Worm (Caenorhabditis elegans) whole organism, L1 larva: ENCODE results near the gene F10D7.5.

Source experiments
- F16B12.6 ChIP-seq: fragments of 150-350 bp; optimal IDR thresholded peaks from 2 replicates; lab custom pipeline; 2014; ENCODE audit warnings: missing biosample characterization, missing genetic modification characterization
- alr-1 ChIP-seq: fragments of 200-800 bp; sonication (Bioruptor generic); optimal IDR thresholded peaks from 2 replicates; lab custom pipeline; 2018; ENCODE audit warnings: borderline replicate concordance, mild to moderate bottlenecking, missing genetic modification characterization, missing compliant biosample characterization
- aly-2 ChIP-seq: fragments of 150-350 bp; optimal IDR thresholded peaks from 2 replicates; lab custom pipeline; 2014; ENCODE audit warnings: missing biosample characterization, missing genetic modification characterization
- ceh-8 ChIP-seq: fragments of 200-800 bp; sonication (Bioruptor generic); optimal IDR thresholded peaks from 2 replicates; lab custom pipeline; 2018; ENCODE audit warnings: mild to moderate bottlenecking, missing genetic modification characterization, moderate library complexity, missing compliant biosample characterization
- ceh-82 ChIP-seq, 3 experiments: fragments of 150-350 bp in 1 of 3; sonication (generic microtip) in 2 of 3; optimal IDR thresholded peaks; 2 replicates each; lab custom pipeline; 2014 to 2017; ENCODE audit warnings: missing biosample characterization in 3 of 3, missing genetic modification characterization in 3 of 3
- ceh-88 ChIP-seq: fragments of 200-800 bp; sonication (Bioruptor generic); IDR thresholded peaks from 2 replicates; pipeline ENCODE4 v1.3.6; 2022; ENCODE audit warnings: missing genetic modification characterization, missing compliant biosample characterization
- ceh-90 ChIP-seq: sonication (generic microtip); optimal IDR thresholded peaks from 2 replicates; lab custom pipeline; 2016; ENCODE audit warnings: missing genetic modification characterization, missing compliant biosample characterization
- ces-1 ChIP-seq: fragments of 150-350 bp; optimal IDR thresholded peaks from 2 replicates; lab custom pipeline; 2014; ENCODE audit warnings: missing biosample characterization, missing genetic modification reagents, missing genetic modification characterization
- egl-13 ChIP-seq: sonication (generic microtip); optimal IDR thresholded peaks from 2 replicates; lab custom pipeline; 2016; ENCODE audit warnings: missing genotype, missing genetic modification reagents, missing genetic modification characterization, missing compliant biosample characterization
- egl-27 ChIP-seq, 2 experiments: fragments of 150-350 bp in 1 of 2; sonication (generic microtip); optimal IDR thresholded peaks; 3 replicates each; lab custom pipeline; 2017 to 2018; ENCODE audit warnings: missing biosample characterization in 2 of 2, missing genetic modification characterization in 2 of 2, missing genetic modification reagents in 2 of 2
- elt-3 ChIP-seq, 6 experiments: fragments of 150-350 bp in 1 of 6; sonication (generic microtip); optimal IDR thresholded peaks; 2 replicates each; lab custom pipeline; 2017 to 2018; ENCODE audit warnings: missing biosample characterization in 6 of 6, missing genetic modification characterization in 6 of 6, inconsistent platforms in 1 of 6
- ets-5 ChIP-seq: fragments of 200-800 bp; sonication (Bioruptor generic); IDR thresholded peaks from 2 replicates; pipeline ENCODE4 v1.3.6; 2022; ENCODE audit warnings: missing genetic modification characterization, missing compliant biosample characterization
- fkh-10 ChIP-seq: sonication (generic microtip); optimal IDR thresholded peaks from 2 replicates; lab custom pipeline; 2017; ENCODE audit warnings: missing biosample characterization, missing genetic modification reagents, missing genetic modification characterization
- fkh-4 ChIP-seq: sonication (generic microtip); optimal IDR thresholded peaks from 2 replicates; lab custom pipeline; 2016; ENCODE audit warnings: missing compliant biosample characterization, missing genetic modification characterization, borderline replicate concordance
- fkh-8 ChIP-seq: sonication (generic microtip); optimal IDR thresholded peaks from 2 replicates; lab custom pipeline; 2016; ENCODE audit warnings: mild to moderate bottlenecking, missing genetic modification characterization, missing compliant biosample characterization
- fos-1 ChIP-seq: fragments of 150-350 bp; optimal IDR thresholded peaks from 2 replicates; lab custom pipeline; 2014; ENCODE audit warnings: missing biosample characterization, missing genetic modification characterization
- grh-1 ChIP-seq: fragments of 200-800 bp; sonication (Bioruptor generic); IDR thresholded peaks from 2 replicates; pipeline ENCODE4 v1.3.6; 2022; ENCODE audit warnings: missing genetic modification reagents, missing genetic modification characterization, missing compliant biosample characterization
- hlh-17 ChIP-seq: fragments of 200-800 bp; sonication (Bioruptor generic); optimal IDR thresholded peaks from 2 replicates; lab custom pipeline; 2018; ENCODE audit warnings: missing genetic modification characterization, mild to moderate bottlenecking, missing compliant biosample characterization, moderate library complexity, borderline replicate concordance
- hpl-2 ChIP-seq: fragments of 150-350 bp; optimal IDR thresholded peaks from 2 replicates; lab custom pipeline; 2014; ENCODE audit warnings: missing biosample characterization, missing genetic modification reagents, missing genetic modification characterization
- jun-1 ChIP-seq: fragments of 150-350 bp; optimal IDR thresholded peaks from 2 replicates; lab custom pipeline; 2014; ENCODE audit warnings: missing biosample characterization, missing genetic modification reagents, missing genetic modification characterization
- lin-13 ChIP-seq: fragments of 150-350 bp; optimal IDR thresholded peaks from 2 replicates; lab custom pipeline; 2014; ENCODE audit warnings: missing biosample characterization, missing genetic modification reagents, missing genetic modification characterization
- lin-14 ChIP-seq: fragments of 200-800 bp; sonication (Bioruptor generic); optimal IDR thresholded peaks from 2 replicates; lab custom pipeline; 2018; ENCODE audit warnings: mild to moderate bottlenecking, missing genetic modification characterization, moderate library complexity, missing compliant biosample characterization
- lin-15B ChIP-seq: fragments of 150-350 bp; sonication (generic microtip); optimal IDR thresholded peaks from 3 replicates; lab custom pipeline; 2014; ENCODE audit warnings: missing biosample characterization, missing genetic modification characterization
- lin-35 ChIP-seq, 2 experiments: fragments of 150-350 bp; optimal IDR thresholded peaks; 2 replicates each; lab custom pipeline; 2014; ENCODE audit warnings: missing biosample characterization in 2 of 2, missing genetic modification characterization in 2 of 2, missing genetic modification reagents in 2 of 2
- lin-39 ChIP-seq: fragments of 150-350 bp; optimal IDR thresholded peaks from 2 replicates; lab custom pipeline; 2014; ENCODE audit warnings: missing biosample characterization, missing genetic modification reagents, missing genetic modification characterization
- mab-9 ChIP-seq: fragments of 200-800 bp; sonication (Bioruptor generic); IDR thresholded peaks from 2 replicates; pipeline ENCODE4 v1.3.6; 2022; ENCODE audit warnings: missing genetic modification reagents, missing genetic modification characterization, missing compliant biosample characterization
- nhr-11 ChIP-seq: fragments of 150-350 bp; optimal IDR thresholded peaks from 2 replicates; lab custom pipeline; 2014; ENCODE audit warnings: missing biosample characterization, missing genetic modification characterization
- nhr-12 ChIP-seq: sonication (generic microtip); optimal IDR thresholded peaks from 2 replicates; lab custom pipeline; 2017; ENCODE audit warnings: missing biosample characterization, missing genetic modification characterization
- nhr-20 ChIP-seq: sonication (generic microtip); optimal IDR thresholded peaks from 2 replicates; lab custom pipeline; 2016; ENCODE audit warnings: mild to moderate bottlenecking, missing genetic modification characterization, missing compliant biosample characterization
- nhr-237 ChIP-seq: fragments of 150-350 bp; optimal IDR thresholded peaks from 2 replicates; lab custom pipeline; 2014; ENCODE audit warnings: missing biosample characterization, missing genetic modification characterization
- nhr-28 ChIP-seq: fragments of 150-350 bp; optimal IDR thresholded peaks from 2 replicates; lab custom pipeline; 2014; ENCODE audit warnings: missing biosample characterization, missing genetic modification characterization
- nhr-47 ChIP-seq: sonication (generic microtip); optimal IDR thresholded peaks from 2 replicates; lab custom pipeline; 2016; ENCODE audit warnings: mild to moderate bottlenecking, missing genetic modification characterization, moderate library complexity, missing compliant biosample characterization
- nhr-71 ChIP-seq: sonication (generic microtip); optimal IDR thresholded peaks from 2 replicates; lab custom pipeline; 2016; ENCODE audit warnings: mild to moderate bottlenecking, missing genetic modification characterization, moderate library complexity, missing compliant biosample characterization
- nhr-76 ChIP-seq: sonication (generic microtip); optimal IDR thresholded peaks from 2 replicates; lab custom pipeline; 2017; ENCODE audit warnings: missing biosample characterization, missing genetic modification characterization
- nhr-85 ChIP-seq: sonication (generic microtip); peaks from one replicate; lab custom pipeline; 2016; ENCODE audit warnings: missing genetic modification characterization, inconsistent platforms, missing compliant biosample characterization
- pax-3 ChIP-seq: fragments of 200-800 bp; sonication (Bioruptor generic); optimal IDR thresholded peaks from 2 replicates; lab custom pipeline; 2018; ENCODE audit warnings: mild to moderate bottlenecking, missing genetic modification characterization, moderate library complexity, missing compliant biosample characterization
- rnt-1 ChIP-seq: sonication (generic microtip); optimal IDR thresholded peaks from 2 replicates; lab custom pipeline; 2016; ENCODE audit warnings: mild to moderate bottlenecking, missing genetic modification characterization, moderate library complexity, missing compliant biosample characterization
- snpc-4 ChIP-seq: fragments of 150-350 bp; optimal IDR thresholded peaks from 2 replicates; lab custom pipeline; 2014; ENCODE audit warnings: missing biosample characterization, missing genetic modification characterization
- snu-23 ChIP-seq: sonication (generic microtip); optimal IDR thresholded peaks from 2 replicates; lab custom pipeline; 2016; ENCODE audit warnings: missing genetic modification characterization, missing compliant biosample characterization
- sox-4 ChIP-seq: sonication (generic microtip); optimal IDR thresholded peaks from 2 replicates; lab custom pipeline; 2016; ENCODE audit warnings: missing genetic modification characterization, missing compliant biosample characterization
- sptf-1 ChIP-seq: fragments of 150-350 bp; optimal IDR thresholded peaks from 2 replicates; lab custom pipeline; 2014; ENCODE audit warnings: missing biosample characterization, missing genetic modification characterization
- sup-37 ChIP-seq: fragments of 200-800 bp; sonication (Bioruptor generic); optimal IDR thresholded peaks from 2 replicates; lab custom pipeline; 2018; ENCODE audit warnings: mild to moderate bottlenecking, missing genetic modification characterization, missing compliant biosample characterization
- tbx-2 ChIP-seq: sonication (generic microtip); optimal IDR thresholded peaks from 2 replicates; lab custom pipeline; 2016; ENCODE audit warnings: missing genetic modification characterization, missing compliant biosample characterization
- unc-86 ChIP-seq: sonication (generic microtip); optimal IDR thresholded peaks from 2 replicates; lab custom pipeline; 2016; ENCODE audit warnings: missing genetic modification characterization, missing compliant biosample characterization
- unc-98 ChIP-seq: fragments of 200-800 bp; sonication (Bioruptor generic); IDR thresholded peaks from 2 replicates; pipeline ENCODE4 v1.3.6; 2022; ENCODE audit warnings: missing genetic modification characterization, missing compliant biosample characterization
- vab-15 ChIP-seq: sonication (generic microtip); optimal IDR thresholded peaks from 2 replicates; lab custom pipeline; 2017; ENCODE audit warnings: missing genotype, mild to moderate bottlenecking, missing genetic modification characterization, missing compliant biosample characterization
- xbp-1 ChIP-seq: sonication (generic microtip); optimal IDR thresholded peaks from 2 replicates; lab custom pipeline; 2016; ENCODE audit warnings: missing genetic modification characterization, missing compliant biosample characterization
- zag-1 ChIP-seq: fragments of 150-350 bp; optimal IDR thresholded peaks from 2 replicates; lab custom pipeline; 2014; ENCODE audit warnings: missing biosample characterization, missing genetic modification characterization
- zip-4 ChIP-seq: fragments of 200-800 bp; sonication (Bioruptor generic); optimal IDR thresholded peaks from 2 replicates; lab custom pipeline; 2018; ENCODE audit warnings: mild to moderate bottlenecking, missing genetic modification characterization, moderate library complexity, missing compliant biosample characterization
- ztf-4 ChIP-seq: fragments of 150-350 bp; optimal IDR thresholded peaks from 2 replicates; lab custom pipeline; 2014; ENCODE audit warnings: missing biosample characterization, missing genetic modification characterization

F10D7.5 gene

ce11 chrX:17419813-17420584, 28.6 kb upstream of the F10D7.5 start (continued):
- TF ChIP-seq ets-5 (0 out of 2 replicates have a peak, but pooled peaks have one; percentile 7), jun-1 (tag; lab: Kevin White, UChicago) (peak; percentile 26), fos-1 (tag; lab: Kevin White, UChicago) (peak; percentile 48), fkh-4 (tag; lab: Kevin White, UChicago) (no peak), zip-4 (GFP tag; lab: Kevin White, UChicago) (no peak), xbp-1 (tag; lab: Kevin White, UChicago) (no peak), ztf-4 (tag; lab: Kevin White, UChicago) (peak; percentile 94), snu-23 (peak; percentile 54), nhr-20 (tag; lab: Kevin White, UChicago) (peak; percentile 36), sox-4 (no peak), egl-27 (tag; optimal IDR thresholded peaks at IDR 0.05; lab: Kevin White, UChicago) (no peak), ces-1 (GFP tag; lab: Kevin White, UChicago) (no peak), grh-1 (no peak), lin-35 (GFP tag; optimal IDR thresholded peaks at IDR 0.05; lab: Kevin White, UChicago) (peak in 1 of 2 experiments; percentile 47), ceh-88 (GFP tag; lab: Robert Waterston, UW) (no peak), fkh-10 (GFP tag; lab: Kevin White, UChicago) (no peak), sptf-1 (tag; lab: Kevin White, UChicago) (no peak), nhr-11 (tag; lab: Kevin White, UChicago) (no peak), pax-3 (tag; lab: Kevin White, UChicago) (no peak), nhr-237 (tag; lab: Kevin White, UChicago) (no peak), fkh-8 (tag; lab: Kevin White, UChicago) (no peak), lin-13 (peak; percentile 22), aly-2 (peak; percentile 59), nhr-85 (tag; lab: Kevin White, UChicago) (peak; percentile 91), alr-1 (tag; lab: Kevin White, UChicago) (no peak), F16B12.6 (tag; lab: Kevin White, UChicago) (no peak), nhr-28 (tag; lab: Kevin White, UChicago) (no peak), egl-13 (tag; lab: Kevin White, UChicago) (no peak), hpl-2 (peak; percentile 42), unc-98 (no peak), ceh-8 (GFP tag; lab: Kevin White, UChicago) (no peak), nhr-71 (tag; lab: Kevin White, UChicago) (peak; percentile 77), zag-1 (tag; lab: Kevin White, UChicago) (no peak)

- no peak for TF ChIP-seq mab-9 (GFP tag; lab: Robert Waterston, UW)
- no peak for TF ChIP-seq tbx-2
- TF ChIP-seq nhr-76 (tag; lab: Kevin White, UChicago), result no peak
- TF ChIP-seq lin-39 (tag; lab: Kevin White, UChicago), result no peak
- TF ChIP-seq nhr-12, result no peak
- no peak for TF ChIP-seq unc-86 (tag; lab: Kevin White, UChicago)
- TF ChIP-seq ztf-4 (tag; lab: Kevin White, UChicago), result no peak
- no peak for TF ChIP-seq lin-15B
- no peak for TF ChIP-seq ceh-82 (tag; optimal IDR thresholded peaks at IDR 0.05; lab: Kevin White, UChicago)
- no peak for TF ChIP-seq sptf-1 (tag; lab: Kevin White, UChicago)
- no peak for TF ChIP-seq nhr-237 (tag; lab: Kevin White, UChicago)
- TF ChIP-seq ceh-90 (tag; lab: Kevin White, UChicago), result no peak
- TF ChIP-seq nhr-47 (tag; lab: Kevin White, UChicago), result no peak
- TF ChIP-seq hlh-17 (GFP tag; lab: Kevin White, UChicago), result no peak
- no peak for TF ChIP-seq rnt-1 (tag; lab: Kevin White, UChicago)
- no peak for TF ChIP-seq ceh-88 (GFP tag; lab: Robert Waterston, UW)
- no peak for TF ChIP-seq jun-1 (tag; lab: Kevin White, UChicago)
- TF ChIP-seq vab-15, result no peak
- TF ChIP-seq nhr-71 (tag; lab: Kevin White, UChicago), result peak; percentile 14
- TF ChIP-seq elt-3 (tag; optimal IDR thresholded peaks at IDR 0.05; lab: Kevin White, UChicago), result peak in 1 of 6 experiments; percentile 51
- TF ChIP-seq lin-14, result peak; percentile 8
- TF ChIP-seq snpc-4 (tag; lab: Kevin White, UChicago), result no peak
- peak; percentile 54 for TF ChIP-seq nhr-85 (tag; lab: Kevin White, UChicago)
- TF ChIP-seq sup-37, result no peak
These were observed 26.1 kb upstream of the F10D7.5 start for ce11 chrX:17417505-17418004.
